Fruit fly (Drosophila melanogaster) whole organism, embryonic: ENCODE data around the gene CG7352.

Experiments used
- Bteb2 ChIP-seq: fragments of 200-800 bp; sonication (Bioruptor generic); optimal IDR thresholded peaks from 2 replicates; lab custom pipeline; 2016; ENCODE audit warnings: missing biosample characterization, missing genetic modification characterization
- CG10209 ChIP-seq: fragments of 200-800 bp; sonication (Bioruptor generic); optimal IDR thresholded peaks from 3 replicates; lab custom pipeline; 2017; ENCODE audit warnings: missing biosample characterization, mild to moderate bottlenecking, missing genetic modification characterization, missing genetic modification reagents
- CG10565 ChIP-seq: fragments of 200-800 bp; sonication (Bioruptor generic); optimal IDR thresholded peaks from 3 replicates; lab custom pipeline; 2016; ENCODE audit warnings: missing biosample characterization, mild to moderate bottlenecking, missing genetic modification characterization
- CG12071 ChIP-seq: fragments of 200-800 bp; sonication (Bioruptor generic); optimal IDR thresholded peaks from 3 replicates; lab custom pipeline; 2018; ENCODE audit warnings: missing biosample characterization, mild to moderate bottlenecking, missing genetic modification characterization
- CG13624 ChIP-seq: fragments of 200-800 bp; sonication (Bioruptor generic); optimal IDR thresholded peaks from 2 replicates; lab custom pipeline; 2016; ENCODE audit warnings: missing biosample characterization, missing genetic modification characterization
- CG15696 ChIP-seq: fragments of 200-800 bp; sonication (Bioruptor generic); optimal IDR thresholded peaks from 2 replicates; lab custom pipeline; 2019; ENCODE audit warnings: missing biosample characterization, mild to moderate bottlenecking, missing genetic modification characterization, moderate library complexity
- CG1647 ChIP-seq: fragments of 200-800 bp; sonication (Bioruptor generic); optimal IDR thresholded peaks from 3 replicates; lab custom pipeline; 2016; ENCODE audit warnings: missing biosample characterization, missing genetic modification characterization
- CG16815 ChIP-seq: fragments of 200-800 bp; sonication (Bioruptor generic); optimal IDR thresholded peaks from 3 replicates; lab custom pipeline; 2017; ENCODE audit warnings: missing biosample characterization, mild to moderate bottlenecking, missing genetic modification characterization
- CG18262 ChIP-seq: fragments of 200-800 bp; optimal IDR thresholded peaks from 3 replicates; lab custom pipeline; 2019; ENCODE audit warnings: missing biosample characterization, mild to moderate bottlenecking, missing genetic modification characterization, moderate library complexity
- CG18599 ChIP-seq: fragments of 200-800 bp; sonication (Bioruptor generic); optimal IDR thresholded peaks from 3 replicates; lab custom pipeline; 2017; ENCODE audit warnings: missing biosample characterization, missing genetic modification characterization, mild to moderate bottlenecking, moderate library complexity, missing genetic modification reagents
- CG18764 ChIP-seq: fragments of 200-800 bp; sonication (Bioruptor generic); optimal IDR thresholded peaks from 3 replicates; lab custom pipeline; 2016; ENCODE audit warnings: missing biosample characterization, missing genetic modification characterization
- CG2116 ChIP-seq: fragments of 200-800 bp; sonication (Bioruptor generic); optimal IDR thresholded peaks from 3 replicates; lab custom pipeline; 2018; ENCODE audit warnings: missing biosample characterization, mild to moderate bottlenecking, missing genetic modification characterization
- CG30403 ChIP-seq: fragments of 200-800 bp; sonication (Bioruptor generic); optimal IDR thresholded peaks from 3 replicates; lab custom pipeline; 2016; ENCODE audit warnings: missing biosample characterization, missing genetic modification characterization
- CG3163 ChIP-seq: fragments of 200-800 bp; sonication (Bioruptor generic); optimal IDR thresholded peaks from 3 replicates; lab custom pipeline; 2016; ENCODE audit warnings: missing biosample characterization, missing genetic modification characterization
- CG3281 ChIP-seq: fragments of 200-800 bp; sonication (Bioruptor generic); optimal IDR thresholded peaks from 3 replicates; lab custom pipeline; 2017; ENCODE audit warnings: missing biosample characterization, mild to moderate bottlenecking, missing genetic modification characterization
- CG34422 ChIP-seq: fragments of 200-800 bp; sonication (Bioruptor generic); IDR thresholded peaks from 3 replicates; pipeline ENCODE4 v1.3.6; 2022; ENCODE audit warnings: missing biosample characterization, missing genetic modification characterization
- CG3995 ChIP-seq: fragments of 200-800 bp; sonication (Bioruptor generic); optimal IDR thresholded peaks from 3 replicates; lab custom pipeline; 2016; ENCODE audit warnings: missing biosample characterization, missing genetic modification characterization
- CG4404 ChIP-seq: fragments of 200-800 bp; sonication (Bioruptor generic); IDR thresholded peaks from 2 replicates; pipeline ENCODE4 v1.3.6; 2022; ENCODE audit warnings: missing biosample characterization, missing genetic modification characterization
- CG4424 ChIP-seq: fragments of 200-800 bp; sonication (Bioruptor generic); optimal IDR thresholded peaks from 3 replicates; lab custom pipeline; 2016; ENCODE audit warnings: missing biosample characterization, missing genetic modification characterization
- CG4617 ChIP-seq: fragments of 200-800 bp; sonication (Bioruptor generic); optimal IDR thresholded peaks from 3 replicates; lab custom pipeline; 2016; ENCODE audit warnings: missing biosample characterization, missing genetic modification characterization, borderline replicate concordance
- CG5245 ChIP-seq: fragments of 200-800 bp; sonication (Bioruptor generic); optimal IDR thresholded peaks from 3 replicates; lab custom pipeline; 2016; ENCODE audit warnings: missing biosample characterization, missing genetic modification characterization
- CG6654 ChIP-seq: fragments of 200-800 bp; sonication (Bioruptor generic); optimal IDR thresholded peaks from 2 replicates; lab custom pipeline; 2017; ENCODE audit warnings: missing biosample characterization, mild to moderate bottlenecking, missing genetic modification characterization
- CG6791 ChIP-seq: fragments of 200-800 bp; sonication (Bioruptor generic); IDR thresholded peaks from 3 replicates; pipeline ENCODE4 v1.3.6; 2022; ENCODE audit warnings: missing biosample characterization, missing genetic modification characterization; ENCODE audit not compliant: partially characterized antibody
- CG7963 ChIP-seq: fragments of 200-800 bp; sonication (Bioruptor generic); IDR thresholded peaks from 3 replicates; pipeline ENCODE4 v1.3.6; 2022; ENCODE audit warnings: missing biosample characterization, missing genetic modification characterization; ENCODE audit not compliant: partially characterized antibody
- CG8359 ChIP-seq: fragments of 200-800 bp; sonication (Bioruptor generic); optimal IDR thresholded peaks from 2 replicates; lab custom pipeline; 2017; ENCODE audit warnings: missing biosample characterization, mild to moderate bottlenecking, missing genetic modification characterization, borderline replicate concordance
- CG9215 ChIP-seq: fragments of 200-800 bp; sonication (Bioruptor generic); IDR thresholded peaks from 2 replicates; pipeline ENCODE4 v1.3.6; 2022; ENCODE audit warnings: missing biosample characterization, missing genetic modification characterization
- Camta ChIP-seq: fragments of 200-800 bp; sonication (Bioruptor generic); optimal IDR thresholded peaks from 2 replicates; lab custom pipeline; 2016; ENCODE audit warnings: missing biosample characterization, missing genetic modification characterization
- Dip2 ChIP-seq: fragments of 200-800 bp; sonication (Bioruptor generic); IDR thresholded peaks from 2 replicates; pipeline ENCODE4 v1.3.6; 2022; ENCODE audit warnings: missing biosample characterization, missing genetic modification characterization
- Ets97D ChIP-seq: fragments of 200-800 bp; sonication (Bioruptor generic); optimal IDR thresholded peaks from 3 replicates; lab custom pipeline; 2016; ENCODE audit warnings: missing biosample characterization, missing genetic modification characterization
- Fer3 ChIP-seq: fragments of 200-800 bp; sonication (Bioruptor generic); optimal IDR thresholded peaks from 2 replicates; lab custom pipeline; 2018; ENCODE audit warnings: missing biosample characterization, mild to moderate bottlenecking, missing genetic modification characterization, moderate library complexity
- HHEX ChIP-seq: fragments of 200-800 bp; sonication (Bioruptor generic); optimal IDR thresholded peaks from 3 replicates; lab custom pipeline; 2017; ENCODE audit warnings: missing biosample characterization, mild to moderate bottlenecking, missing genetic modification characterization, missing genetic modification reagents
- HLHmδ ChIP-seq: fragments of 200-800 bp; sonication (Bioruptor generic); optimal IDR thresholded peaks from 2 replicates; lab custom pipeline; 2018; ENCODE audit warnings: missing biosample characterization, mild to moderate bottlenecking, missing genetic modification characterization, moderate library complexity
- Max ChIP-seq: fragments of 200-800 bp; sonication (Bioruptor generic); optimal IDR thresholded peaks from 2 replicates; lab custom pipeline; 2016; ENCODE audit warnings: missing biosample characterization, mild to moderate bottlenecking, missing genetic modification characterization
- NC2β ChIP-seq: fragments of 200-800 bp; sonication (Bioruptor generic); optimal IDR thresholded peaks from 2 replicates; lab custom pipeline; 2016; ENCODE audit warnings: missing biosample characterization, missing genetic modification characterization
- Tbp ChIP-seq: fragments of >200 bp; optimal IDR thresholded peaks from 2 replicates; lab custom pipeline; 2018; ENCODE audit warnings: missing biosample characterization, missing genetic modification characterization
- Xbp1 ChIP-seq: fragments of 200-800 bp; sonication (Bioruptor generic); optimal IDR thresholded peaks from 3 replicates; lab custom pipeline; 2016; ENCODE audit warnings: missing biosample characterization, mild to moderate bottlenecking, missing genetic modification characterization
- abd-A ChIP-seq: fragments of 200-800 bp; sonication (Bioruptor generic); optimal IDR thresholded peaks from 3 replicates; lab custom pipeline; 2019; ENCODE audit warnings: missing biosample characterization, mild to moderate bottlenecking, missing genetic modification characterization, moderate library complexity
- eve ChIP-seq, 2 experiments: fragments of >200 bp; optimal IDR thresholded peaks; 2 replicates each; lab custom pipeline; 2017; ENCODE audit warnings: missing biosample characterization in 2 of 2, missing genetic modification characterization in 2 of 2
- hb ChIP-seq: fragments of 200-800 bp; sonication (Bioruptor generic); IDR thresholded peaks from 3 replicates; pipeline ENCODE4 v1.3.6; 2022; ENCODE audit warnings: missing biosample characterization, missing genetic modification characterization; ENCODE audit not compliant: partially characterized antibody
- ind ChIP-seq: fragments of 200-800 bp; sonication (Bioruptor generic); optimal IDR thresholded peaks from 3 replicates; lab custom pipeline; 2016; ENCODE audit warnings: missing biosample characterization, missing genetic modification characterization
- knrl ChIP-seq: fragments of 200-800 bp; sonication (Bioruptor generic); IDR thresholded peaks from 3 replicates; pipeline ENCODE4 v1.3.6; 2022; ENCODE audit warnings: missing biosample characterization, missing genetic modification characterization; ENCODE audit not compliant: partially characterized antibody
- lab ChIP-seq: fragments of 200-800 bp; sonication (Bioruptor generic); optimal IDR thresholded peaks from 3 replicates; lab custom pipeline; 2017; ENCODE audit warnings: missing biosample characterization, missing genetic modification characterization, mild to moderate bottlenecking, moderate library complexity, missing genetic modification reagents
- lov ChIP-seq, 2 experiments: fragments of 200-800 bp in 1 of 2; fragments of >200 bp in 1 of 2; sonication (Bioruptor generic) in 1 of 2; IDR thresholded peaks in 1 of 2; optimal IDR thresholded peaks in 1 of 2; 2 replicates in 1 of 2; 3 replicates in 1 of 2; pipeline versions ENCODE4 v1.3.6 to Lab custom; 2017 to 2022; ENCODE audit warnings: missing biosample characterization in 1 of 2, missing genetic modification characterization in 1 of 2
- mam ChIP-seq: fragments of 200-800 bp; sonication (Bioruptor generic); optimal IDR thresholded peaks from 3 replicates; lab custom pipeline; 2016; ENCODE audit warnings: missing biosample characterization, missing genetic modification characterization
- pnt ChIP-seq: fragments of 200-800 bp; sonication (Bioruptor generic); optimal IDR thresholded peaks from 3 replicates; lab custom pipeline; 2016; ENCODE audit warnings: missing biosample characterization, missing genetic modification characterization
- salm ChIP-seq: fragments of 200-800 bp; sonication (Bioruptor generic); optimal IDR thresholded peaks from 2 replicates; lab custom pipeline; 2018; ENCODE audit warnings: missing biosample characterization, mild to moderate bottlenecking, missing genetic modification characterization
- sens ChIP-seq: fragments of 200-800 bp; sonication (Bioruptor generic); peaks from one replicate; lab custom pipeline; 2016; ENCODE audit warnings: missing biosample characterization, missing genetic modification characterization
- slbo ChIP-seq: fragments of 200-800 bp; sonication (Bioruptor generic); IDR thresholded peaks from 2 replicates; pipeline ENCODE4 v1.3.6; 2022; ENCODE audit warnings: missing biosample characterization, missing genetic modification characterization
- tna ChIP-seq: fragments of 200-800 bp; sonication (Bioruptor generic); IDR thresholded peaks from 2 replicates; pipeline ENCODE4 v1.3.6; 2022; ENCODE audit warnings: missing biosample characterization, missing genetic modification characterization; ENCODE audit not compliant: partially characterized antibody
- trem ChIP-seq: fragments of 200-800 bp; optimal IDR thresholded peaks from 3 replicates; lab custom pipeline; 2019; ENCODE audit warnings: missing biosample characterization, mild to moderate bottlenecking, missing genetic modification characterization, moderate library complexity
- wdn ChIP-seq: fragments of 200-800 bp; sonication (Bioruptor generic); IDR thresholded peaks from 2 replicates; pipeline ENCODE4 v1.3.6; 2022; ENCODE audit warnings: missing biosample characterization, missing genetic modification characterization

CG7352 gene

dm6 chr3R:8313038-8313437 is 34.3 kb upstream of the CG7352 start, which contains the start of gene CG7483 (continued):
- TF ChIP-seq CG4424 (GFP tag; lab: Kevin White, UChicago): no peak
- no peak for TF ChIP-seq abd-A (tag; lab: Kevin White, UChicago)
- no peak for TF ChIP-seq CG18599 (GFP tag; lab: Kevin White, UChicago)
- peak; percentile 90 for TF ChIP-seq CG6791 (GFP tag; lab: Robert Waterston, UW)
- peak; percentile 61; the same call in 1 of the 3 replicates for TF ChIP-seq hb (GFP tag; lab: Robert Waterston, UW)
- TF ChIP-seq NC2β: no peak
- TF ChIP-seq CG3163: no peak
- no peak for TF ChIP-seq Tbp
- peak; percentile 20 for TF ChIP-seq Ets97D (GFP tag; lab: Kevin White, UChicago)
- no peak for TF ChIP-seq CG18262
- peak; percentile 15 for TF ChIP-seq CG3995 (GFP tag; lab: Kevin White, UChicago)
- TF ChIP-seq Xbp1 (GFP tag; lab: Kevin White, UChicago): no peak
- no peak for TF ChIP-seq salm (tag; lab: Kevin White, UChicago)
- no peak for TF ChIP-seq CG10565 (GFP tag; lab: Kevin White, UChicago)
- TF ChIP-seq CG13624 (GFP tag; lab: Kevin White, UChicago): no peak
- TF ChIP-seq CG4617 (GFP tag; lab: Kevin White, UChicago): peak; percentile 46
- TF ChIP-seq CG9215: no peak
- TF ChIP-seq sens: peak; percentile 60
- TF ChIP-seq Dip2 (GFP tag; lab: Robert Waterston, UW): no peak
- TF ChIP-seq CG1647 (GFP tag; lab: Kevin White, UChicago): no peak
- peak; percentile 58 for TF ChIP-seq trem (tag; lab: Kevin White, UChicago)
- TF ChIP-seq Bteb2 (GFP tag; lab: Kevin White, UChicago): no peak
- peak; percentile 71 for TF ChIP-seq CG7963 (GFP tag; lab: Robert Waterston, UW)
- TF ChIP-seq HLHmδ: no peak
- no peak for TF ChIP-seq lab (GFP tag; lab: Kevin White, UChicago)
- peak; percentile 70 for TF ChIP-seq CG2116 (GFP tag; lab: Kevin White, UChicago)
- no peak for TF ChIP-seq lov (optimal IDR thresholded peaks at IDR 0.05; lab: Kevin White, UChicago)
- TF ChIP-seq lov (GFP tag; IDR thresholded peaks at IDR 0.05; lab: Robert Waterston, UW): no peak
- TF ChIP-seq CG34422 (GFP tag; lab: Robert Waterston, UW): peak; percentile 52; the same call in 1 of the 3 replicates
- no peak for TF ChIP-seq CG10209
- no peak for TF ChIP-seq CG8359 (GFP tag; lab: Kevin White, UChicago)
- TF ChIP-seq CG5245 (GFP tag; lab: Kevin White, UChicago): no peak
- TF ChIP-seq Camta: no peak
- no peak for TF ChIP-seq CG4404 (GFP tag; lab: Robert Waterston, UW)
- no peak for TF ChIP-seq Fer3 (tag; lab: Kevin White, UChicago)
- peak; percentile 65 for TF ChIP-seq tna
- no peak for TF ChIP-seq CG30403 (GFP tag; lab: Kevin White, UChicago)
- no peak for TF ChIP-seq Max (GFP tag; lab: Kevin White, UChicago)
- no peak for TF ChIP-seq CG6654 (GFP tag; lab: Kevin White, UChicago)
- TF ChIP-seq HHEX (GFP tag; lab: Kevin White, UChicago): no peak
- no peak for TF ChIP-seq CG12071 (GFP tag; lab: Kevin White, UChicago)
- no peak for TF ChIP-seq eve (GFP tag; optimal IDR thresholded peaks at IDR 0.05; lab: Kevin White, UChicago)
- no peak for TF ChIP-seq pnt (GFP tag; lab: Kevin White, UChicago)
- TF ChIP-seq mam (GFP tag; lab: Kevin White, UChicago): no peak
- TF ChIP-seq CG16815 (GFP tag; lab: Kevin White, UChicago): no peak
- TF ChIP-seq CG18764 (GFP tag; lab: Kevin White, UChicago): no peak
- no peak for TF ChIP-seq ind (GFP tag; lab: Kevin White, UChicago)
- no peak for TF ChIP-seq wdn (GFP tag; lab: Robert Waterston, UW)
- peak; percentile 78 for TF ChIP-seq knrl (GFP tag; lab: Robert Waterston, UW)
- TF ChIP-seq slbo (GFP tag; lab: Robert Waterston, UW): no peak
- no peak for TF ChIP-seq CG3281 (GFP tag; lab: Kevin White, UChicago)
- no peak for TF ChIP-seq CG15696 (tag; lab: Kevin White, UChicago)
